Worm (Caenorhabditis elegans) whole organism, L3 larva: ENCODE measurements around the gene C34D10.5.

Source experiments
- nhr-12 ChIP-seq: fragments of 150-350 bp; optimal IDR thresholded peaks from 2 replicates; lab custom pipeline; 2014; ENCODE audit warnings: missing biosample characterization, missing genetic modification characterization
- nhr-76 ChIP-seq: fragments of 150-350 bp; sonication (generic microtip); optimal IDR thresholded peaks from 5 replicates; lab custom pipeline; 2014; ENCODE audit warnings: missing biosample characterization, missing genetic modification characterization

DNA sequence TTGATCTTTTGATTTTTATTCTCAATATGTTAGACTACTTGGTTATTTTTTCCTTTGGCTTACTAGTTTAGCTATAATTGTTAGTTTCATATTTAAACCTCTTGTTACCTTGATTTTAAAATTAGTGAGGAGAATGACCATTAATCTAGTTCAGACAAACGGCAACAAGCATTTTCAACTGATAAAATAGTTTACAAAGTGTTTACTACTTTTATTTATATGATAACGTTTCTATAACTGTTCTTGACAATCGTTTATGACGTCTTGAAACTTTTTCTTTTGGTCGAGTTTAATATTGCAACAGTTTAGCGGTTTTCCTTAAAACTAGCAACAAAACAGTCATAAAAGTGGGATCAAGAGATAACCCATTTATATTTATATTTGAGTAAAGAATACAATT, 42.1 kb upstream of the C34D10.5 start:
- TF ChIP-seq nhr-12: no peak
- TF ChIP-seq nhr-76 (tag; lab: Kevin White, UChicago): no peak
